Worm (Caenorhabditis elegans): ENCODE results near the gene C23H4.6.

The C23H4.6 gene

ce11 chrX:12235388-12235787 is at the start of gene C23H4.6:
C23H4.6 (plus strand) TSS chrX:12235606.
- TF ChIP-seq ceh-83 (GFP tag; optimal IDR thresholded peaks at IDR 0.05), result no peak
- TF ChIP-seq ham-2 (GFP tag; optimal IDR thresholded peaks at IDR 0.05), result no peak
- TF ChIP-seq lsy-2 (tag; optimal IDR thresholded peaks at IDR 0.05), result no peak
- no peak for TF ChIP-seq flh-1 (GFP tag; optimal IDR thresholded peaks at IDR 0.05)
- no peak for TF ChIP-seq unc-120 (tag; optimal IDR thresholded peaks at IDR 0.05; ENCODE audit: poor library complexity, severe bottlenecking)
- no peak for TF ChIP-seq elt-1 (tag; optimal IDR thresholded peaks at IDR 0.05; ENCODE audit: borderline replicate concordance, insufficient read depth)
- no peak for TF ChIP-seq sem-2 (GFP tag; optimal IDR thresholded peaks at IDR 0.05)

ce11 chrX:12185847-12186559 is 49.4 kb upstream of the C23H4.6 start:
- TF ChIP-seq M03D4.4 (tag; optimal IDR thresholded peaks at IDR 0.05) (no peak), elt-3 (tag; optimal IDR thresholded peaks at IDR 0.05) (no peak), ceh-43 (GFP tag; optimal IDR thresholded peaks at IDR 0.05) (no peak), ces-1 (GFP tag; optimal IDR thresholded peaks at IDR 0.05) (no peak), nhr-76 (tag; optimal IDR thresholded peaks at IDR 0.05) (no peak), hlh-1 (tag; optimal IDR thresholded peaks at IDR 0.05) (peak; percentile 1)

ce11 chrX:12186592-12186991 is 48.8 kb upstream of the C23H4.6 start:
- TF ChIP-seq nhr-76 (tag; optimal IDR thresholded peaks at IDR 0.05) (no peak), elt-3 (tag; optimal IDR thresholded peaks at IDR 0.05) (no peak), flh-1 (GFP tag; optimal IDR thresholded peaks at IDR 0.05) (no peak), cnd-1 (tag; optimal IDR thresholded peaks at IDR 0.05) (no peak), ham-2 (GFP tag; optimal IDR thresholded peaks at IDR 0.05) (no peak), mep-1 (tag; optimal IDR thresholded peaks at IDR 0.05) (no peak), sem-2 (GFP tag; optimal IDR thresholded peaks at IDR 0.05) (no peak), ces-1 (GFP tag; optimal IDR thresholded peaks at IDR 0.05) (no peak), tbx-8 (GFP tag; optimal IDR thresholded peaks at IDR 0.05) (no peak), nhr-237 (tag; optimal IDR thresholded peaks at IDR 0.05) (no peak)

ce11 chrX:12188280-12189071 is 46.9 kb upstream of the C23H4.6 start:
- TF ChIP-seq unc-62 (GFP tag; optimal IDR thresholded peaks at IDR 0.05) (peak; percentile 21), ceh-43 (GFP tag; optimal IDR thresholded peaks at IDR 0.05) (no peak), mep-1 (tag; optimal IDR thresholded peaks at IDR 0.05) (no peak), unc-39 (tag; optimal IDR thresholded peaks at IDR 0.05) (no peak), ceh-83 (GFP tag; optimal IDR thresholded peaks at IDR 0.05) (no peak), nhr-2 (tag; optimal IDR thresholded peaks at IDR 0.05) (peak; percentile 46), flh-1 (GFP tag; optimal IDR thresholded peaks at IDR 0.05) (no peak), nhr-28 (tag; optimal IDR thresholded peaks at IDR 0.05) (no peak), lin-32 (GFP tag; optimal IDR thresholded peaks at IDR 0.05) (peak; percentile 60), mls-2 (tag; optimal IDR thresholded peaks at IDR 0.05) (no peak)

ce11 chrX:12197367-12197766 is 38.0 kb upstream of the C23H4.6 start:
- TF ChIP-seq bed-3 (GFP tag; optimal IDR thresholded peaks at IDR 0.05) (no peak), sptf-1 (tag; optimal IDR thresholded peaks at IDR 0.05) (no peak), sem-2 (GFP tag; optimal IDR thresholded peaks at IDR 0.05) (no peak), nhr-237 (tag; optimal IDR thresholded peaks at IDR 0.05) (no peak), hlh-1 (tag; optimal IDR thresholded peaks at IDR 0.05) (no peak), unc-39 (tag; optimal IDR thresholded peaks at IDR 0.05) (no peak), nhr-2 (tag; optimal IDR thresholded peaks at IDR 0.05) (no peak), unc-120 (tag; optimal IDR thresholded peaks at IDR 0.05; ENCODE audit: poor library complexity, severe bottlenecking) (no peak), drap-1 (GFP tag; optimal IDR thresholded peaks at IDR 0.05) (no peak), ceh-39 (tag; optimal IDR thresholded peaks at IDR 0.05) (no peak), ces-1 (GFP tag; optimal IDR thresholded peaks at IDR 0.05) (no peak), ham-2 (GFP tag; optimal IDR thresholded peaks at IDR 0.05) (no peak), blmp-1 (tag; optimal IDR thresholded peaks at IDR 0.05) (no peak), ceh-83 (GFP tag; optimal IDR thresholded peaks at IDR 0.05) (no peak)

All from whole organism, mixed stage, embryonic.